Worm (Caenorhabditis elegans) whole organism, L4/young adult: Measurements from ENCODE around the gene sre-52.

Source experiments
- W03F9.2 ChIP-seq: fragments of 150-350 bp; optimal IDR thresholded peaks from 2 replicates; lab custom pipeline; 2014; ENCODE audit warnings: missing biosample characterization, missing genetic modification characterization
- dao-5 ChIP-seq: sonication (generic microtip); optimal IDR thresholded peaks from 2 replicates; lab custom pipeline; 2016; ENCODE audit warnings: missing genotype, missing genetic modification characterization, moderate library complexity, missing compliant biosample characterization
- him-1 ChIP-seq: sonication (generic microtip); optimal IDR thresholded peaks from 2 replicates; lab custom pipeline; 2016; ENCODE audit warnings: missing genotype, missing genetic modification reagents, missing genetic modification characterization, missing compliant biosample characterization

DNA sequence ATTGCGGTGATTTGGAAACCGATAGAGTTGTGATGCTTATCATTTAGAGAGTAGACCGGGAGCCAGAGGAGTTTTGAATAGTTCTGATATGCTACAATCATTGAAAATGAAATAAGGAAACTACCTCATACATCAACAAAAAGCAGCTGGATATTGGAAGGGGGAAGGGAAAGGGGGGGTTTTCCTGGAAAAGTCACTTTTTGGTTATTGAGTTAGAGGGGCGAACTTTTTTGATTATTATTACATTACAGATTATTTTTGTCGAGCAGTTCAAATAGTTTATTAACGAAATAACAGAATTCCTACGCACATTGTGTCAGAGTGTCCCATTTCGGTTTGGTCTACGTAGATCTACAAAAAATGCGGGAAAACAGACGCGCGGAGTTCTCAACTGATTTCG, 51.3 kb downstream of the sre-52 start, which contains the start of gene sre-42:
- no peak for TF ChIP-seq dao-5 (tag; lab: Kevin White, UChicago)
- TF ChIP-seq him-1 (tag; lab: Kevin White, UChicago): no peak
- no peak for TF ChIP-seq W03F9.2
